Worm (Caenorhabditis elegans): ENCODE results near the gene T05A10.6.

- no peak for TF ChIP-seq lin-11 (tag; optimal IDR thresholded peaks at IDR 0.05)
- TF ChIP-seq ama-1 (optimal IDR thresholded peaks at IDR 0.05) = no peak
- TF ChIP-seq eyg-1 (tag; optimal IDR thresholded peaks at IDR 0.05) = no peak
- no peak for TF ChIP-seq hlh-30 (tag; optimal IDR thresholded peaks at IDR 0.05; ENCODE audit: insufficient read depth)
- TF ChIP-seq zip-5 (tag; optimal IDR thresholded peaks at IDR 0.05) = no peak
- no peak for TF ChIP-seq ceh-14 (tag; optimal IDR thresholded peaks at IDR 0.05)
Observed at ce11 chrX:10834568-10834967, 40.0 kb upstream of the T05A10.6 start.

Data from whole organism, late embryonic.